Fruit fly (Drosophila melanogaster): ENCODE measurements around the gene Culd.

dm6 chr3L:8385055-8385454 lies 29.0 kb upstream of the Culd start:
- TF ChIP-seq psq (optimal IDR thresholded peaks at IDR 0.05), result no peak
- TF ChIP-seq usp (GFP tag; optimal IDR thresholded peaks at IDR 0.05), result no peak
- TF ChIP-seq EcR (GFP tag; optimal IDR thresholded peaks at IDR 0.05), result no peak

Measured in whole organism.